Worm (Caenorhabditis elegans) whole organism, L1 larva: ENCODE results near the gene F55F10.3.
A peak's percentile ranks its signal among the peaks of the same experiment; 100 is the strongest.

Source experiments
- C04F5.9 ChIP-seq: sonication (generic microtip); optimal IDR thresholded peaks from 2 replicates; lab custom pipeline; 2016; ENCODE audit warnings: missing genetic modification characterization, missing compliant biosample characterization
- aha-1 ChIP-seq: fragments of 150-350 bp; optimal IDR thresholded peaks from 2 replicates; lab custom pipeline; 2014; ENCODE audit warnings: missing biosample characterization, missing genetic modification characterization
- aly-2 ChIP-seq: fragments of 150-350 bp; optimal IDR thresholded peaks from 2 replicates; lab custom pipeline; 2014; ENCODE audit warnings: missing biosample characterization, missing genetic modification characterization
- ceh-63 ChIP-seq: fragments of 200-800 bp; sonication (Bioruptor generic); optimal IDR thresholded peaks from 2 replicates; lab custom pipeline; 2018; ENCODE audit warnings: mild to moderate bottlenecking, missing genetic modification characterization, missing compliant biosample characterization
- ceh-88 ChIP-seq: fragments of 200-800 bp; sonication (Bioruptor generic); IDR thresholded peaks from 2 replicates; pipeline ENCODE4 v1.3.6; 2022; ENCODE audit warnings: missing genetic modification characterization, missing compliant biosample characterization
- dpl-1 ChIP-seq, 3 experiments: fragments of 150-350 bp in 2 of 3; sonication (generic microtip) in 1 of 3; optimal IDR thresholded peaks; 2 replicates each; lab custom pipeline; 2014 to 2017; ENCODE audit warnings: missing biosample characterization in 3 of 3, missing genetic modification characterization in 3 of 3, missing genetic modification reagents in 3 of 3
- efl-1 ChIP-seq, 4 experiments: fragments of 150-350 bp; optimal IDR thresholded peaks in 3 of 4; peaks in 1 of 4; 1 replicate in 1 of 4; 2 replicates in 3 of 4; lab custom pipeline; 2014; ENCODE audit warnings: missing biosample characterization in 2 of 4, missing genetic modification characterization in 2 of 4, missing genetic modification reagents in 2 of 4
- efl-3 ChIP-seq: fragments of 200-800 bp; sonication (Bioruptor generic); optimal IDR thresholded peaks from 2 replicates; lab custom pipeline; 2018; ENCODE audit warnings: mild to moderate bottlenecking, missing genetic modification characterization, missing compliant biosample characterization
- fkh-10 ChIP-seq: sonication (generic microtip); optimal IDR thresholded peaks from 2 replicates; lab custom pipeline; 2017; ENCODE audit warnings: missing biosample characterization, missing genetic modification reagents, missing genetic modification characterization
- fkh-4 ChIP-seq: sonication (generic microtip); optimal IDR thresholded peaks from 2 replicates; lab custom pipeline; 2016; ENCODE audit warnings: missing compliant biosample characterization, missing genetic modification characterization, borderline replicate concordance
- hlh-4 ChIP-seq: sonication (generic microtip); optimal IDR thresholded peaks from 2 replicates; lab custom pipeline; 2016; ENCODE audit warnings: mild to moderate bottlenecking, missing genetic modification characterization, missing compliant biosample characterization
- irx-1 ChIP-seq: sonication (generic microtip); optimal IDR thresholded peaks from 2 replicates; lab custom pipeline; 2016; ENCODE audit warnings: missing genetic modification characterization, missing compliant biosample characterization
- jun-1 ChIP-seq: fragments of 150-350 bp; optimal IDR thresholded peaks from 2 replicates; lab custom pipeline; 2014; ENCODE audit warnings: missing biosample characterization, missing genetic modification reagents, missing genetic modification characterization
- lin-13 ChIP-seq: fragments of 150-350 bp; optimal IDR thresholded peaks from 2 replicates; lab custom pipeline; 2014; ENCODE audit warnings: missing biosample characterization, missing genetic modification reagents, missing genetic modification characterization
- lin-35 ChIP-seq, 2 experiments: fragments of 150-350 bp; optimal IDR thresholded peaks; 2 replicates each; lab custom pipeline; 2014; ENCODE audit warnings: missing biosample characterization in 2 of 2, missing genetic modification characterization in 2 of 2, missing genetic modification reagents in 2 of 2
- lir-3 ChIP-seq: sonication (generic microtip); optimal IDR thresholded peaks from 2 replicates; lab custom pipeline; 2016; ENCODE audit warnings: mild to moderate bottlenecking, missing genetic modification characterization, moderate library complexity, missing compliant biosample characterization; ENCODE audit not compliant: poor library complexity
- lsy-2 ChIP-seq, 2 experiments: fragments of 150-350 bp; optimal IDR thresholded peaks; 2 replicates each; lab custom pipeline; 2014; ENCODE audit warnings: missing biosample characterization in 2 of 2, missing genetic modification characterization in 2 of 2
- mep-1 ChIP-seq: fragments of 150-350 bp; optimal IDR thresholded peaks from 2 replicates; lab custom pipeline; 2014; ENCODE audit warnings: missing biosample characterization, missing genetic modification characterization
- nhr-12 ChIP-seq: sonication (generic microtip); optimal IDR thresholded peaks from 2 replicates; lab custom pipeline; 2017; ENCODE audit warnings: missing biosample characterization, missing genetic modification characterization
- nhr-19 ChIP-seq: fragments of 200-800 bp; sonication (Bioruptor generic); conservative IDR thresholded peaks from 2 replicates; pipeline ENCODE4 v1.3.6; 2022; ENCODE audit warnings: missing genetic modification characterization, missing compliant biosample characterization
- nhr-237 ChIP-seq: fragments of 150-350 bp; optimal IDR thresholded peaks from 2 replicates; lab custom pipeline; 2014; ENCODE audit warnings: missing biosample characterization, missing genetic modification characterization
- nhr-28 ChIP-seq: fragments of 150-350 bp; optimal IDR thresholded peaks from 2 replicates; lab custom pipeline; 2014; ENCODE audit warnings: missing biosample characterization, missing genetic modification characterization
- nhr-77 ChIP-seq: fragments of 150-350 bp; optimal IDR thresholded peaks from 2 replicates; lab custom pipeline; 2014; ENCODE audit warnings: missing biosample characterization, missing genetic modification characterization
- nhr-85 ChIP-seq: sonication (generic microtip); peaks from one replicate; lab custom pipeline; 2016; ENCODE audit warnings: missing genetic modification characterization, inconsistent platforms, missing compliant biosample characterization
- pax-3 ChIP-seq: fragments of 200-800 bp; sonication (Bioruptor generic); optimal IDR thresholded peaks from 2 replicates; lab custom pipeline; 2018; ENCODE audit warnings: mild to moderate bottlenecking, missing genetic modification characterization, moderate library complexity, missing compliant biosample characterization
- skn-1 ChIP-seq: fragments of 150-350 bp; optimal IDR thresholded peaks from 2 replicates; lab custom pipeline; 2014; ENCODE audit warnings: missing biosample characterization, missing genetic modification characterization
- snpc-4 ChIP-seq: fragments of 150-350 bp; optimal IDR thresholded peaks from 2 replicates; lab custom pipeline; 2014; ENCODE audit warnings: missing biosample characterization, missing genetic modification characterization
- tbx-2 ChIP-seq: sonication (generic microtip); optimal IDR thresholded peaks from 2 replicates; lab custom pipeline; 2016; ENCODE audit warnings: missing genetic modification characterization, missing compliant biosample characterization
- unc-98 ChIP-seq: fragments of 200-800 bp; sonication (Bioruptor generic); IDR thresholded peaks from 2 replicates; pipeline ENCODE4 v1.3.6; 2022; ENCODE audit warnings: missing genetic modification characterization, missing compliant biosample characterization
- xbp-1 ChIP-seq: sonication (generic microtip); optimal IDR thresholded peaks from 2 replicates; lab custom pipeline; 2016; ENCODE audit warnings: missing genetic modification characterization, missing compliant biosample characterization

F55F10.3 gene

ce11 chrIV:4336139-4336851, 23.5 kb upstream of the F55F10.3 start, which contains the start of the genes W03B1.3 and oac-51:
Gene W03B1.3, minus strand, starts transcription at chrIV:4336239.
Gene oac-51, plus strand, starts transcription at chrIV:4336801.
- TF ChIP-seq fkh-4 (tag; lab: Kevin White, UChicago) (no peak), nhr-85 (peak; percentile 40)

DNA sequence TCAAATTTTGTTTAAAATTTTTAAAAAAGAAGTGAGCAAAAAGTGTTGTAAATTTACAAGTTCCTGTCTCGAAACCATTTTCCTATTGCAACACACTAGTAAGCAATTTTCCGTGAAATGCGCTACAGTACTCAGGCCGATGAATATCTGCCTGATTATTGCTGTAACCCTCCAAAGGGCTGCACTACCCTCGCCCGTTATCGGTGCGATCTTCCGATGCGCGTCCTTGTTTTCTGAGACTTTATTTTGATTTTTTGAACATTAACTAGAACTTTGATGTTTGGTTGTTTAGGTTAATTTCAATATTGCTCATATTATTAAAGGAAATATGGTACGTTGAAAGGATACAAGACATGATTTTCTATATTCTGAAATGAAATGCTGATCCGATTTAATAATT, 21.5 kb upstream of the F55F10.3 start:
- TF ChIP-seq hlh-4 (tag; lab: Kevin White, UChicago) (no peak), nhr-237 (tag; lab: Kevin White, UChicago) (no peak), lsy-2 (tag; optimal IDR thresholded peaks at IDR 0.05; lab: Kevin White, UChicago) (no peak), dpl-1 (GFP tag; optimal IDR thresholded peaks at IDR 0.05; lab: Kevin White, UChicago) (no peak), nhr-85 (peak; percentile 86), nhr-77 (tag; lab: Kevin White, UChicago) (no peak), efl-1 (optimal IDR thresholded peaks at IDR 0.05; lab: Kevin White, UChicago) (no peak), efl-1 (GFP tag; optimal IDR thresholded peaks at IDR 0.05 in 1 of 2; lab: Kevin White, UChicago) (peak in 1 of 2 experiments; percentile 20), mep-1 (tag; lab: Kevin White, UChicago) (no peak), pax-3 (tag; lab: Kevin White, UChicago) (no peak), nhr-12 (tag; lab: Kevin White, UChicago) (no peak), C04F5.9 (tag; lab: Kevin White, UChicago) (no peak)

ce11 chrIV:4344828-4345227, 14.9 kb upstream of the F55F10.3 start:
- no peak for TF ChIP-seq ceh-88 (GFP tag; lab: Robert Waterston, UW)
- no peak for TF ChIP-seq jun-1 (tag; lab: Kevin White, UChicago)
- no peak for TF ChIP-seq skn-1 (tag; lab: Kevin White, UChicago)
- TF ChIP-seq lsy-2 (tag; optimal IDR thresholded peaks at IDR 0.05; lab: Kevin White, UChicago): no peak
- no peak for TF ChIP-seq efl-1 (optimal IDR thresholded peaks at IDR 0.05; lab: Kevin White, UChicago)
- TF ChIP-seq efl-1 (GFP tag; optimal IDR thresholded peaks at IDR 0.05 in 1 of 2; lab: Kevin White, UChicago): peak in 1 of 2 experiments; percentile 89
- no peak for TF ChIP-seq aly-2 (tag; lab: Kevin White, UChicago)

ce11 chrIV:4346512-4346911, 13.2 kb upstream of the F55F10.3 start, which contains the start of gene oac-52:
Gene oac-52, minus strand, starts transcription at chrIV:4346612.
- no peak for TF ChIP-seq lin-35 (GFP tag; optimal IDR thresholded peaks at IDR 0.05; lab: Kevin White, UChicago)
- no peak for TF ChIP-seq skn-1 (tag; lab: Kevin White, UChicago)
- TF ChIP-seq fkh-4 (tag; lab: Kevin White, UChicago): no peak
- no peak for TF ChIP-seq nhr-28 (tag; lab: Kevin White, UChicago)
- no peak for TF ChIP-seq irx-1 (tag; lab: Kevin White, UChicago)
- no peak for TF ChIP-seq nhr-77 (tag; lab: Kevin White, UChicago)
- no peak for TF ChIP-seq xbp-1 (tag; lab: Kevin White, UChicago)
- TF ChIP-seq nhr-19 (GFP tag; lab: Robert Waterston, UW): no peak
- TF ChIP-seq lin-13 (GFP tag; lab: Kevin White, UChicago): no peak
- TF ChIP-seq unc-98 (GFP tag; lab: Robert Waterston, UW): no peak
- no peak for TF ChIP-seq lir-3 (tag; lab: Kevin White, UChicago)
- no peak for TF ChIP-seq pax-3 (tag; lab: Kevin White, UChicago)
- TF ChIP-seq tbx-2 (tag; lab: Kevin White, UChicago): no peak
- TF ChIP-seq fkh-10 (GFP tag; lab: Kevin White, UChicago): no peak
- TF ChIP-seq aha-1 (tag; lab: Kevin White, UChicago): no peak

DNA sequence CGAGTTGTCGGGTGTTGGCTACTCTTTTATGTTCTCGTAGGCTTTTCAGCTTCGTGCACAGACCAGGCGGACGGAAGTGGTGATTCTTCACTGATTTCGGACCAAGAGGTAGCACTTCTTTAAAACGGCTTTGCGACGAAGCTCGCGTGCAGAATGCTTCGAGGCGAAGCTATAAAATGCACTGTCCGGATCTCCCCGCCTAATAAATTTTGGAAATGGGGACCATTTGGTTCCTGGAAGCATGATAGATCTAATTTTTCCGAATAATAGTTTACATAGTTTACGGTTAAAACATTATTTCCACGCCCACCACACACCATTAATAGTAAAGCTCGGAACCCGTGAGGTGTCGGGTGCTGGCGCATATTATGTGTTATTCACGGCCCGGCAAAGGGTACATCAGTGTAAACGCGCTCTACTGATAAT, 12.2 kb upstream of the F55F10.3 start:
- peak; percentile 9 for TF ChIP-seq snpc-4 (tag; lab: Kevin White, UChicago)
- TF ChIP-seq ceh-63 (GFP tag; lab: Kevin White, UChicago): no peak
- no peak for TF ChIP-seq pax-3 (tag; lab: Kevin White, UChicago)
- TF ChIP-seq efl-3: no peak
- TF ChIP-seq, all 84 proteins: peak for 1
